Fruit fly (Drosophila melanogaster) whole organism, embryonic: ENCODE results near the gene CG12567.

ENCODE experiments used
- Abd-B ChIP-seq: fragments of 200-800 bp; sonication (Bioruptor generic); optimal IDR thresholded peaks from 2 replicates; lab custom pipeline; 2018; ENCODE audit warnings: missing biosample characterization, mild to moderate bottlenecking, missing genetic modification characterization, moderate library complexity
- CG10267 ChIP-seq: fragments of 200-800 bp; sonication (Bioruptor generic); optimal IDR thresholded peaks from 2 replicates; lab custom pipeline; 2018; ENCODE audit warnings: missing biosample characterization, mild to moderate bottlenecking, missing genetic modification characterization, moderate library complexity
- CG11696 ChIP-seq: fragments of 200-800 bp; sonication (Bioruptor generic); IDR thresholded peaks from 2 replicates; pipeline ENCODE4 v1.3.6; 2022; ENCODE audit warnings: missing biosample characterization, missing genetic modification characterization
- CG12071 ChIP-seq: fragments of 200-800 bp; sonication (Bioruptor generic); optimal IDR thresholded peaks from 3 replicates; lab custom pipeline; 2018; ENCODE audit warnings: missing biosample characterization, mild to moderate bottlenecking, missing genetic modification characterization
- CG12391 ChIP-seq: fragments of 200-800 bp; sonication (Bioruptor generic); optimal IDR thresholded peaks from 3 replicates; lab custom pipeline; 2018; ENCODE audit warnings: missing biosample characterization, mild to moderate bottlenecking, missing genetic modification characterization, moderate library complexity
- CG12659 ChIP-seq: fragments of 200-800 bp; sonication (Bioruptor generic); optimal IDR thresholded peaks from 3 replicates; lab custom pipeline; 2017; ENCODE audit warnings: mild to moderate bottlenecking, missing biosample characterization, missing genetic modification reagents, missing genetic modification characterization
- CG14014 ChIP-seq: fragments of 200-800 bp; sonication (Bioruptor generic); IDR thresholded peaks from 2 replicates; pipeline ENCODE4 v1.3.6; 2022; ENCODE audit warnings: missing biosample characterization, missing genetic modification characterization
- CG14441 ChIP-seq: fragments of 200-800 bp; sonication (Bioruptor generic); IDR thresholded peaks from 2 replicates; pipeline ENCODE4 v1.3.6; 2022; ENCODE audit warnings: missing biosample characterization, missing genetic modification characterization
- CG14710 ChIP-seq: fragments of 200-800 bp; sonication (Bioruptor generic); optimal IDR thresholded peaks from 3 replicates; lab custom pipeline; 2019; ENCODE audit warnings: missing biosample characterization, mild to moderate bottlenecking, missing genetic modification characterization, moderate library complexity
- CG1529 ChIP-seq: fragments of 200-800 bp; sonication (Bioruptor generic); optimal IDR thresholded peaks from 3 replicates; lab custom pipeline; 2018; ENCODE audit warnings: missing biosample characterization, missing genetic modification characterization
- CG15514 ChIP-seq: fragments of 200-800 bp; sonication (Bioruptor generic); optimal IDR thresholded peaks from 3 replicates; lab custom pipeline; 2017; ENCODE audit warnings: missing biosample characterization, missing genetic modification characterization, mild to moderate bottlenecking, moderate library complexity, missing genetic modification reagents
- CG17186 ChIP-seq: fragments of 200-800 bp; sonication (Bioruptor generic); optimal IDR thresholded peaks from 3 replicates; lab custom pipeline; 2017; ENCODE audit warnings: missing biosample characterization, missing genetic modification reagents, missing genetic modification characterization
- CG2120 ChIP-seq: fragments of 200-800 bp; sonication (Bioruptor generic); optimal IDR thresholded peaks from 3 replicates; lab custom pipeline; 2016; ENCODE audit warnings: missing biosample characterization, missing genetic modification characterization
- CG30020 ChIP-seq: fragments of 200-800 bp; optimal IDR thresholded peaks from 2 replicates; lab custom pipeline; 2019; ENCODE audit warnings: missing biosample characterization, mild to moderate bottlenecking, missing genetic modification characterization, moderate library complexity
- CG33213 ChIP-seq: fragments of 200-800 bp; sonication (Bioruptor generic); optimal IDR thresholded peaks from 3 replicates; lab custom pipeline; 2016; ENCODE audit warnings: missing biosample characterization, missing genetic modification characterization
- CG34224 ChIP-seq: fragments of 200-800 bp; sonication (Bioruptor generic); IDR thresholded peaks from 3 replicates; pipeline ENCODE4 v1.3.6; 2022; ENCODE audit warnings: missing biosample characterization, missing genetic modification characterization; ENCODE audit not compliant: partially characterized antibody
- CG3838 ChIP-seq: fragments of 200-800 bp; sonication (Bioruptor generic); optimal IDR thresholded peaks from 3 replicates; lab custom pipeline; 2016; ENCODE audit warnings: missing biosample characterization, missing genetic modification characterization
- CG4617 ChIP-seq: fragments of 200-800 bp; sonication (Bioruptor generic); optimal IDR thresholded peaks from 3 replicates; lab custom pipeline; 2016; ENCODE audit warnings: missing biosample characterization, missing genetic modification characterization, borderline replicate concordance
- CG7357 ChIP-seq: fragments of 200-800 bp; sonication (Bioruptor generic); IDR thresholded peaks from 3 replicates; pipeline ENCODE4 v1.3.6; 2022; ENCODE audit warnings: missing biosample characterization, missing genetic modification characterization
- CG7786 ChIP-seq: fragments of 200-800 bp; sonication (Bioruptor generic); optimal IDR thresholded peaks from 2 replicates; lab custom pipeline; 2016; ENCODE audit warnings: missing biosample characterization, missing genetic modification characterization
- CG8089 ChIP-seq: fragments of 200-800 bp; sonication (Bioruptor generic); optimal IDR thresholded peaks from 3 replicates; lab custom pipeline; 2016; ENCODE audit warnings: missing biosample characterization, missing genetic modification characterization
- CG8478 ChIP-seq: fragments of >200 bp; optimal IDR thresholded peaks from 2 replicates; lab custom pipeline; 2018
- D19A ChIP-seq: fragments of 200-800 bp; optimal IDR thresholded peaks from 3 replicates; lab custom pipeline; 2019; ENCODE audit warnings: missing biosample characterization, mild to moderate bottlenecking, missing genetic modification characterization, moderate library complexity
- Dip2 ChIP-seq: fragments of 200-800 bp; sonication (Bioruptor generic); IDR thresholded peaks from 2 replicates; pipeline ENCODE4 v1.3.6; 2022; ENCODE audit warnings: missing biosample characterization, missing genetic modification characterization
- E2f1 ChIP-seq: fragments of 200-800 bp; sonication (Bioruptor generic); IDR thresholded peaks from 2 replicates; pipeline ENCODE4 v1.3.6; 2022; ENCODE audit warnings: missing biosample characterization, missing genetic modification characterization
- E2f2 ChIP-seq: fragments of 200-800 bp; sonication (Bioruptor generic); IDR thresholded peaks from 2 replicates; pipeline ENCODE4 v1.3.6; 2022; ENCODE audit warnings: missing biosample characterization, missing genetic modification characterization
- Ets97D ChIP-seq: fragments of 200-800 bp; sonication (Bioruptor generic); optimal IDR thresholded peaks from 3 replicates; lab custom pipeline; 2016; ENCODE audit warnings: missing biosample characterization, missing genetic modification characterization
- H2.0 ChIP-seq: fragments of 200-800 bp; sonication (Bioruptor generic); IDR thresholded peaks from 2 replicates; pipeline ENCODE4 v1.3.6; 2022; ENCODE audit warnings: missing biosample characterization, missing genetic modification characterization
- Hmr ChIP-seq: fragments of 200-800 bp; sonication (Bioruptor generic); optimal IDR thresholded peaks from 3 replicates; lab custom pipeline; 2017; ENCODE audit warnings: mild to moderate bottlenecking, missing biosample characterization, missing genetic modification reagents, missing genetic modification characterization
- Jarid2 ChIP-seq: fragments of 200-800 bp; sonication (Bioruptor generic); optimal IDR thresholded peaks from 3 replicates; lab custom pipeline; 2017; ENCODE audit warnings: mild to moderate bottlenecking, missing biosample characterization, missing genetic modification reagents, missing genetic modification characterization
- MTF-1 ChIP-seq: fragments of 200-800 bp; sonication (Bioruptor generic); optimal IDR thresholded peaks from 2 replicates; lab custom pipeline; 2018; ENCODE audit warnings: missing biosample characterization, mild to moderate bottlenecking, missing genetic modification characterization, borderline replicate concordance
- NK7.1 ChIP-seq: fragments of 200-800 bp; sonication (Bioruptor generic); optimal IDR thresholded peaks from 3 replicates; lab custom pipeline; 2016; ENCODE audit warnings: missing biosample characterization, missing genetic modification characterization
- Pdp1 ChIP-seq, 2 experiments: fragments of 200-800 bp; sonication (Bioruptor generic); optimal IDR thresholded peaks; 3 replicates each; lab custom pipeline; 2016; ENCODE audit warnings: missing biosample characterization in 2 of 2, missing genetic modification characterization in 2 of 2, mild to moderate bottlenecking in 1 of 2, moderate library complexity in 1 of 2
- Six4 ChIP-seq: fragments of 200-800 bp; sonication (Bioruptor generic); optimal IDR thresholded peaks from 2 replicates; lab custom pipeline; 2016; ENCODE audit warnings: missing biosample characterization, missing genetic modification characterization
- Usf ChIP-seq: fragments of 200-800 bp; sonication (Bioruptor generic); optimal IDR thresholded peaks from 2 replicates; lab custom pipeline; 2017; ENCODE audit warnings: missing genotype, missing biosample characterization, missing genetic modification characterization
- chif ChIP-seq, 2 experiments: fragments of 200-800 bp; sonication (Bioruptor generic); optimal IDR thresholded peaks; 3 replicates each; lab custom pipeline; 2016; ENCODE audit warnings: missing biosample characterization in 2 of 2, missing genetic modification characterization in 2 of 2
- emc ChIP-seq: fragments of 200-800 bp; sonication (Bioruptor generic); optimal IDR thresholded peaks from 2 replicates; lab custom pipeline; 2016; ENCODE audit warnings: missing biosample characterization, missing genetic modification characterization
- fru ChIP-seq: fragments of >200 bp; optimal IDR thresholded peaks from 2 replicates; lab custom pipeline; 2017
- gt ChIP-seq: fragments of 200-800 bp; sonication (Bioruptor generic); IDR thresholded peaks from 2 replicates; pipeline ENCODE4 v1.3.6; 2022; ENCODE audit warnings: missing biosample characterization, missing genetic modification characterization
- klu ChIP-seq: fragments of 200-800 bp; sonication (Bioruptor generic); IDR thresholded peaks from 2 replicates; pipeline ENCODE4 v1.3.6; 2022; ENCODE audit warnings: missing biosample characterization, missing genetic modification characterization
- nmo ChIP-seq: fragments of 200-800 bp; sonication (Bioruptor generic); optimal IDR thresholded peaks from 2 replicates; lab custom pipeline; 2018; ENCODE audit warnings: missing biosample characterization, mild to moderate bottlenecking, missing genetic modification characterization, moderate library complexity
- nom ChIP-seq: fragments of 200-800 bp; sonication (Bioruptor generic); optimal IDR thresholded peaks from 2 replicates; lab custom pipeline; 2017; ENCODE audit warnings: missing biosample characterization, missing genetic modification characterization, mild to moderate bottlenecking, moderate library complexity, missing genetic modification reagents
- odd ChIP-seq: fragments of 200-800 bp; sonication (Bioruptor generic); optimal IDR thresholded peaks from 2 replicates; lab custom pipeline; 2017; ENCODE audit warnings: missing biosample characterization, mild to moderate bottlenecking, missing genetic modification characterization
- p53 ChIP-seq: fragments of 200-800 bp; sonication (Bioruptor generic); optimal IDR thresholded peaks from 2 replicates; lab custom pipeline; 2016; ENCODE audit warnings: missing biosample characterization, missing genetic modification characterization
- sc ChIP-seq, 3 experiments: fragments of >200 bp in 2 of 3; fragments of 200-800 bp in 1 of 3; sonication (Bioruptor generic) in 1 of 3; optimal IDR thresholded peaks; 2 replicates in 2 of 3; 3 replicates in 1 of 3; lab custom pipeline; 2017; ENCODE audit warnings: mild to moderate bottlenecking in 1 of 3, missing biosample characterization in 1 of 3, missing genetic modification characterization in 1 of 3, missing genetic modification reagents in 1 of 3
- sisA ChIP-seq: fragments of 200-800 bp; sonication (Bioruptor generic); IDR thresholded peaks from 2 replicates; pipeline ENCODE4 v1.3.6; 2022; ENCODE audit warnings: missing biosample characterization, missing genetic modification characterization
- slp2 ChIP-seq: fragments of 200-800 bp; sonication (Bioruptor generic); optimal IDR thresholded peaks from 2 replicates; lab custom pipeline; 2016; ENCODE audit warnings: missing biosample characterization, missing genetic modification characterization
- tap ChIP-seq: fragments of 200-800 bp; optimal IDR thresholded peaks from 3 replicates; lab custom pipeline; 2019; ENCODE audit warnings: missing biosample characterization, mild to moderate bottlenecking, missing genetic modification characterization, moderate library complexity
- tll ChIP-seq, 2 experiments: fragments of 200-800 bp in 1 of 2; fragments of >200 bp in 1 of 2; sonication (Bioruptor generic) in 1 of 2; optimal IDR thresholded peaks; 2 replicates each; lab custom pipeline; 2017 to 2019; ENCODE audit warnings: missing biosample characterization in 2 of 2, missing genetic modification characterization in 2 of 2, mild to moderate bottlenecking in 1 of 2, moderate library complexity in 1 of 2
- twi ChIP-seq: fragments of 200-800 bp; optimal IDR thresholded peaks from 2 replicates; lab custom pipeline; 2019; ENCODE audit warnings: missing biosample characterization, mild to moderate bottlenecking, missing genetic modification characterization, moderate library complexity

CG12567 gene

dm6 chr2L:23176008-23176645, 1.8 kb upstream of the CG12567 start (continued):
- TF ChIP-seq CG17186 (GFP tag; lab: Kevin White, UChicago) (no peak), klu (no peak), H2.0 (no peak), NK7.1 (GFP tag; lab: Kevin White, UChicago) (no peak), Abd-B (GFP tag; lab: Kevin White, UChicago) (peak; percentile 53), CG34224 (GFP tag; lab: Robert Waterston, UW) (no peak), gt (GFP tag; lab: Robert Waterston, UW) (no peak), CG7357 (GFP tag; lab: Robert Waterston, UW) (peak; percentile 98), emc (GFP tag; lab: Kevin White, UChicago) (no peak), slp2 (GFP tag; lab: Kevin White, UChicago) (no peak), CG12391 (tag; lab: Kevin White, UChicago) (no peak), E2f1 (no peak), p53 (GFP tag; lab: Kevin White, UChicago) (no peak), CG14710 (tag; lab: Kevin White, UChicago) (no peak), CG3838 (GFP tag; lab: Kevin White, UChicago) (no peak), E2f2 (no peak), CG15514 (GFP tag; lab: Kevin White, UChicago) (no peak), Jarid2 (GFP tag; lab: Kevin White, UChicago) (no peak), CG14014 (GFP tag; lab: Robert Waterston, UW) (no peak), nmo (GFP tag; lab: Kevin White, UChicago) (peak; percentile 31), CG4617 (GFP tag; lab: Kevin White, UChicago) (peak; percentile 55), twi (tag; lab: Kevin White, UChicago) (no peak), CG2120 (GFP tag; lab: Kevin White, UChicago) (no peak), CG30020 (peak; percentile 98), Dip2 (GFP tag; lab: Robert Waterston, UW) (no peak), CG33213 (peak; percentile 67), tll (GFP tag; optimal IDR thresholded peaks at IDR 0.05; lab: Kevin White, UChicago) (peak in 1 of 2 experiments; percentile 13), CG8478 (no peak), odd (GFP tag; lab: Kevin White, UChicago) (no peak), nom (GFP tag; lab: Kevin White, UChicago) (no peak), CG10267 (tag; lab: Kevin White, UChicago) (peak; percentile 63), Six4 (GFP tag; lab: Kevin White, UChicago) (no peak), chif (GFP tag; optimal IDR thresholded peaks at IDR 0.05; lab: Kevin White, UChicago) (no peak), fru (lab: Kevin White, UChicago) (no peak), Usf (GFP tag; lab: Kevin White, UChicago) (no peak), D19A (tag; lab: Kevin White, UChicago) (no peak), CG14441 (GFP tag; lab: Robert Waterston, UW) (no peak), MTF-1 (GFP tag; lab: Kevin White, UChicago) (no peak), CG12071 (no peak), sc (optimal IDR thresholded peaks at IDR 0.05; lab: Kevin White, UChicago) (no peak), sc (GFP tag; optimal IDR thresholded peaks at IDR 0.05; lab: Kevin White, UChicago) (no peak), tap (tag; lab: Kevin White, UChicago) (no peak), CG11696 (GFP tag; lab: Robert Waterston, UW) (no peak), CG12659 (GFP tag; lab: Kevin White, UChicago) (peak; percentile 17), CG7786 (GFP tag; lab: Kevin White, UChicago) (no peak), Pdp1 (GFP tag; optimal IDR thresholded peaks at IDR 0.05; lab: Kevin White, UChicago) (peak in 1 of 2 experiments; percentile 66), Ets97D (GFP tag; lab: Kevin White, UChicago) (peak; percentile 2), Hmr (peak; percentile 4), CG8089 (GFP tag; lab: Kevin White, UChicago) (peak; percentile 76), sisA (GFP tag; lab: Robert Waterston, UW) (no peak), CG1529 (GFP tag; lab: Kevin White, UChicago) (no peak)
